Worm (Caenorhabditis elegans): ENCODE measurements around the gene cul-3.

- TF ChIP-seq cog-1 (tag; optimal IDR thresholded peaks at IDR 0.05), result no peak
- no peak for TF ChIP-seq klf-2 (GFP tag; conservative IDR thresholded peaks at IDR 0.05)
- TF ChIP-seq ref-1 (GFP tag; conservative IDR thresholded peaks at IDR 0.05), result no peak
- no peak for TF ChIP-seq ztf-29 (GFP tag; IDR thresholded peaks at IDR 0.05)
Observed at ce11 chrV:141257-141656, 36.0 kb upstream of the cul-3 start, which contains the start of gene W03F9.11.

Measured in whole organism, midembryonic.